Worm (Caenorhabditis elegans) whole organism, L2 larva: ENCODE measurements around the gene zig-2.

Source experiments
- C34F6.9 ChIP-seq: fragments of 150-350 bp; optimal IDR thresholded peaks from 2 replicates; lab custom pipeline; 2014; ENCODE audit warnings: missing biosample characterization, missing genetic modification characterization
- F13H6.1 ChIP-seq: sonication (generic microtip); optimal IDR thresholded peaks from 2 replicates; lab custom pipeline; 2016; ENCODE audit warnings: missing genetic modification characterization, missing compliant biosample characterization
- R02D3.7 ChIP-seq: fragments of 150-350 bp; optimal IDR thresholded peaks from 2 replicates; lab custom pipeline; 2014; ENCODE audit warnings: missing biosample characterization, missing genetic modification characterization
- Y55F3AM.14 ChIP-seq: fragments of 200-800 bp; sonication (Bioruptor generic); optimal IDR thresholded peaks from 2 replicates; lab custom pipeline; 2018; ENCODE audit warnings: mild to moderate bottlenecking, missing genetic modification characterization, missing compliant biosample characterization
- ZK546.5 ChIP-seq: sonication (generic microtip); optimal IDR thresholded peaks from 2 replicates; lab custom pipeline; 2017; ENCODE audit warnings: missing biosample characterization, missing genetic modification characterization
- alr-1 ChIP-seq: fragments of 150-350 bp; optimal IDR thresholded peaks from 2 replicates; lab custom pipeline; 2014; ENCODE audit warnings: missing biosample characterization, missing genetic modification characterization
- aly-2 ChIP-seq: fragments of 150-350 bp; optimal IDR thresholded peaks from 2 replicates; lab custom pipeline; 2014; ENCODE audit warnings: missing biosample characterization, missing genetic modification characterization
- ama-1 ChIP-seq: fragments of 150-350 bp; optimal IDR thresholded peaks from 2 replicates; lab custom pipeline; 2018; ENCODE audit warnings: inconsistent platforms
- blmp-1 ChIP-seq: sonication (generic microtip); optimal IDR thresholded peaks from 2 replicates; lab custom pipeline; 2017; ENCODE audit warnings: missing genetic modification characterization, mild to moderate bottlenecking, missing compliant biosample characterization, antibody characterized with exemption, moderate library complexity; ENCODE audit not compliant: insufficient read depth
- ceh-16 ChIP-seq: fragments of 150-350 bp; optimal IDR thresholded peaks from 2 replicates; lab custom pipeline; 2014; ENCODE audit warnings: missing biosample characterization, missing genetic modification characterization
- ceh-82 ChIP-seq: fragments of 150-350 bp; optimal IDR thresholded peaks from 2 replicates; lab custom pipeline; 2014; ENCODE audit warnings: missing biosample characterization, missing genetic modification characterization
- crh-2 ChIP-seq: sonication (generic microtip); optimal IDR thresholded peaks from 2 replicates; lab custom pipeline; 2017; ENCODE audit warnings: missing biosample characterization, missing genetic modification characterization
- dmd-4 ChIP-seq: sonication (generic microtip); optimal IDR thresholded peaks from 2 replicates; lab custom pipeline; 2017; ENCODE audit warnings: missing biosample characterization, missing genetic modification characterization
- egl-27 ChIP-seq: sonication (generic microtip); optimal IDR thresholded peaks from 3 replicates; lab custom pipeline; 2017; ENCODE audit warnings: missing biosample characterization, missing genetic modification reagents, missing genetic modification characterization
- elt-1 ChIP-seq: fragments of 150-350 bp; optimal IDR thresholded peaks from 2 replicates; lab custom pipeline; 2014; ENCODE audit warnings: missing biosample characterization, missing genetic modification characterization
- elt-3 ChIP-seq: sonication (generic microtip); optimal IDR thresholded peaks from 2 replicates; lab custom pipeline; 2017; ENCODE audit warnings: missing biosample characterization, missing genetic modification characterization
- fos-1 ChIP-seq: fragments of 150-350 bp; optimal IDR thresholded peaks from 2 replicates; lab custom pipeline; 2014; ENCODE audit warnings: missing biosample characterization, missing genetic modification characterization
- gmeb-1 ChIP-seq: fragments of 150-350 bp; optimal IDR thresholded peaks from 2 replicates; lab custom pipeline; 2014; ENCODE audit warnings: missing biosample characterization, missing genetic modification characterization
- lin-11 ChIP-seq: fragments of 150-350 bp; sonication (generic microtip); optimal IDR thresholded peaks from 2 replicates; lab custom pipeline; 2014; ENCODE audit warnings: missing biosample characterization, missing genetic modification characterization, inconsistent platforms, mixed read lengths
- lin-13 ChIP-seq: fragments of 150-350 bp; optimal IDR thresholded peaks from 2 replicates; lab custom pipeline; 2014; ENCODE audit warnings: missing biosample characterization, missing genetic modification reagents, missing genetic modification characterization
- lin-39 ChIP-seq: fragments of 150-350 bp; optimal IDR thresholded peaks from 2 replicates; lab custom pipeline; 2014; ENCODE audit warnings: missing biosample characterization, missing genetic modification reagents, missing genetic modification characterization
- lsy-2 ChIP-seq, 2 experiments: fragments of 150-350 bp in 1 of 2; sonication (generic microtip) in 1 of 2; optimal IDR thresholded peaks; 2 replicates each; lab custom pipeline; 2014 to 2017; ENCODE audit warnings: missing biosample characterization in 2 of 2, missing genetic modification characterization in 2 of 2
- mab-5 ChIP-seq: fragments of 150-350 bp; optimal IDR thresholded peaks from 2 replicates; lab custom pipeline; 2014; ENCODE audit warnings: missing biosample characterization, missing genetic modification characterization
- mbf-1 ChIP-seq: sonication (generic microtip); optimal IDR thresholded peaks from 2 replicates; lab custom pipeline; 2017; ENCODE audit warnings: missing biosample characterization, missing genetic modification characterization
- mdl-1 ChIP-seq, 2 experiments: fragments of 150-350 bp in 1 of 2; sonication (generic microtip) in 1 of 2; optimal IDR thresholded peaks; 2 replicates each; lab custom pipeline; 2017; ENCODE audit warnings: missing biosample characterization in 2 of 2, missing genetic modification characterization in 2 of 2
- nhr-10 ChIP-seq: sonication (generic microtip); optimal IDR thresholded peaks from 2 replicates; lab custom pipeline; 2017; ENCODE audit warnings: missing biosample characterization, missing genetic modification characterization
- nhr-11 ChIP-seq: fragments of 150-350 bp; optimal IDR thresholded peaks from 2 replicates; lab custom pipeline; 2014; ENCODE audit warnings: missing biosample characterization, missing genetic modification characterization
- nhr-12 ChIP-seq: fragments of 150-350 bp; optimal IDR thresholded peaks from 2 replicates; lab custom pipeline; 2014; ENCODE audit warnings: missing biosample characterization, missing genetic modification characterization
- nhr-129 ChIP-seq: fragments of 150-350 bp; optimal IDR thresholded peaks from 2 replicates; lab custom pipeline; 2014; ENCODE audit warnings: missing biosample characterization, missing genetic modification characterization
- nhr-21 ChIP-seq: fragments of 150-350 bp; optimal IDR thresholded peaks from 2 replicates; lab custom pipeline; 2014; ENCODE audit warnings: missing biosample characterization, missing genetic modification characterization
- nhr-23 ChIP-seq: fragments of 150-350 bp; optimal IDR thresholded peaks from 2 replicates; lab custom pipeline; 2014; ENCODE audit warnings: missing biosample characterization, missing genetic modification reagents, missing genetic modification characterization
- nhr-237 ChIP-seq: fragments of 150-350 bp; optimal IDR thresholded peaks from 2 replicates; lab custom pipeline; 2014; ENCODE audit warnings: missing biosample characterization, missing genetic modification characterization
- nhr-25 ChIP-seq: fragments of 150-350 bp; sonication (generic microtip); optimal IDR thresholded peaks from 3 replicates; lab custom pipeline; 2014; ENCODE audit warnings: missing biosample characterization, missing genetic modification characterization
- nhr-6 ChIP-seq: fragments of 150-350 bp; optimal IDR thresholded peaks from 2 replicates; lab custom pipeline; 2014; ENCODE audit warnings: missing biosample characterization, missing genetic modification characterization
- nhr-77 ChIP-seq: fragments of 150-350 bp; optimal IDR thresholded peaks from 2 replicates; lab custom pipeline; 2014; ENCODE audit warnings: missing biosample characterization, missing genetic modification characterization
- peb-1 ChIP-seq: fragments of 150-350 bp; optimal IDR thresholded peaks from 2 replicates; lab custom pipeline; 2014; ENCODE audit warnings: missing biosample characterization, missing genetic modification characterization
- sem-4 ChIP-seq: fragments of 150-350 bp; optimal IDR thresholded peaks from 2 replicates; lab custom pipeline; 2014; ENCODE audit warnings: missing biosample characterization, missing genetic modification reagents, missing genetic modification characterization
- skn-1 ChIP-seq: sonication (generic microtip); optimal IDR thresholded peaks from 2 replicates; lab custom pipeline; 2017; ENCODE audit warnings: missing biosample characterization, missing genetic modification characterization
- sma-3 ChIP-seq: sonication (generic microtip); optimal IDR thresholded peaks from 2 replicates; lab custom pipeline; 2016; ENCODE audit warnings: missing genetic modification reagents, missing genetic modification characterization, missing compliant biosample characterization
- sma-9 ChIP-seq, 2 experiments: fragments of 150-350 bp in 1 of 2; sonication (generic microtip) in 1 of 2; optimal IDR thresholded peaks; 2 replicates each; lab custom pipeline; 2014 to 2016; ENCODE audit warnings: missing genetic modification characterization in 2 of 2, mild to moderate bottlenecking in 1 of 2, missing biosample characterization in 1 of 2, missing compliant biosample characterization in 1 of 2, missing genetic modification reagents in 1 of 2, moderate library complexity in 1 of 2
- snpc-4 ChIP-seq: fragments of 150-350 bp; optimal IDR thresholded peaks from 2 replicates; lab custom pipeline; 2014; ENCODE audit warnings: missing biosample characterization, missing genetic modification characterization
- unc-39 ChIP-seq: fragments of 150-350 bp; optimal IDR thresholded peaks from 2 replicates; lab custom pipeline; 2014; ENCODE audit warnings: missing biosample characterization, missing genetic modification characterization
- unc-55 ChIP-seq: fragments of 150-350 bp; sonication (generic microtip); optimal IDR thresholded peaks from 3 replicates; lab custom pipeline; 2014; ENCODE audit warnings: missing biosample characterization, missing genetic modification reagents, missing genetic modification characterization
- unc-62 ChIP-seq: fragments of 150-350 bp; optimal IDR thresholded peaks from 2 replicates; lab custom pipeline; 2014; ENCODE audit warnings: missing biosample characterization, missing genetic modification reagents, missing genetic modification characterization
- zag-1 ChIP-seq: fragments of 150-350 bp; optimal IDR thresholded peaks from 2 replicates; lab custom pipeline; 2014; ENCODE audit warnings: missing biosample characterization, missing genetic modification characterization
- ztf-1 ChIP-seq: fragments of 200-800 bp; sonication (Bioruptor generic); conservative IDR thresholded peaks from 2 replicates; pipeline ENCODE4 v1.3.6; 2022; ENCODE audit warnings: missing genetic modification characterization, missing compliant biosample characterization
- ztf-11 ChIP-seq: sonication (generic microtip); optimal IDR thresholded peaks from 2 replicates; lab custom pipeline; 2017; ENCODE audit warnings: missing biosample characterization, missing genetic modification characterization
- ztf-4 ChIP-seq: fragments of 150-350 bp; optimal IDR thresholded peaks from 2 replicates; lab custom pipeline; 2014; ENCODE audit warnings: missing biosample characterization, missing genetic modification characterization

zig-2 gene

ce11 chrX:12364804-12365203 is 23.6 kb upstream of the zig-2 start, which contains the start of gene F19H6.5:
F19H6.5 (minus strand) TSS chrX:12364904.
- TF ChIP-seq sma-9 (GFP tag; optimal IDR thresholded peaks at IDR 0.05; lab: Kevin White, UChicago), result no peak
- no peak for TF ChIP-seq sma-9 (tag; optimal IDR thresholded peaks at IDR 0.05; lab: Kevin White, UChicago)
- no peak for TF ChIP-seq alr-1
- no peak for TF ChIP-seq lin-39 (tag; lab: Kevin White, UChicago)
- TF ChIP-seq peb-1 (tag; lab: Kevin White, UChicago), result no peak

DNA sequence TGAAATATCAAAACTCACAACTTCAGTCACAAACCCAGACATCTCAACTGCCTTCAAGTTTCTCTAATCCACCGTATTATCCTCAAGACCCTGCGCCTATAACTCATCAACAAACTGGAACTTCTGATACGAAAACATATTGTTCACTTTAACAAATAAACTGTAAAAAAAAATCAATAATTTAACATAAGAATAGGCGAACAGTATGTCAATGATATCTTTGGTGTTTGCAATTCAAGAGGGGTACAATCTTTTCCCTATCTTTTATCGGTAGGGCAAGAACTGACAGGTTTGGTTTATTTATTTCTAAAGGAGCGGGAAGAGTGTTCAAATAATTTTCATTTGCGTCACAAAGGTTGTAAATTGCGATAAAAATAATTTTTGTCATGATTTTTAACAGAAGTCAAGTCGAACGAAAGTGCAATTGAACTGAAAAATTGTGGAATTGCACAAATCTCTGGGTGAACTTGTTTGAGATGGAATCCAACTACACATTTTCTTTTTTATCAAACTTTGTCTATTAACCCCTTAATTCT is 21.8 kb upstream of the zig-2 start:
- peak; percentile 91 for TF ChIP-seq blmp-1 (tag; lab: Kevin White, UChicago)
- TF ChIP-seq skn-1 (tag; lab: Kevin White, UChicago), result peak; percentile 99
- TF ChIP-seq ztf-1, result peak; percentile 86; the same call in 1 of the 2 replicates
- peak; percentile 63 for TF ChIP-seq ZK546.5 (tag; lab: Kevin White, UChicago)
- peak; percentile 98 for TF ChIP-seq sma-3
- peak; percentile 78 for TF ChIP-seq Y55F3AM.14 (GFP tag; lab: Kevin White, UChicago)
- peak; percentile 87 for TF ChIP-seq snpc-4 (tag; lab: Kevin White, UChicago)
- TF ChIP-seq nhr-12 (tag; lab: Kevin White, UChicago), result peak; percentile 40
- peak; percentile 97 for TF ChIP-seq mab-5
- peak; percentile 99 for TF ChIP-seq C34F6.9 (tag; lab: Kevin White, UChicago)
- peak; percentile 54 for TF ChIP-seq ceh-16
- TF ChIP-seq elt-1 (tag; lab: Kevin White, UChicago), result no peak
- TF ChIP-seq gmeb-1 (tag; lab: Kevin White, UChicago), result peak; percentile 95
- peak; percentile 94 to 97 for TF ChIP-seq lsy-2 (tag; optimal IDR thresholded peaks at IDR 0.05; lab: Kevin White, UChicago)
- TF ChIP-seq nhr-6, result peak; percentile 99
- peak; percentile 98 for TF ChIP-seq egl-27 (tag; lab: Kevin White, UChicago)
- TF ChIP-seq unc-39 (tag; lab: Kevin White, UChicago), result no peak
- peak; percentile 99 for TF ChIP-seq nhr-129 (tag; lab: Kevin White, UChicago)
- peak; percentile 69 to 91 for TF ChIP-seq mdl-1 (tag; optimal IDR thresholded peaks at IDR 0.05; lab: Kevin White, UChicago)
- peak; percentile 73 for TF ChIP-seq ztf-11 (tag; lab: Kevin White, UChicago)
- peak; percentile 83 for TF ChIP-seq dmd-4 (tag; lab: Kevin White, UChicago)
- TF ChIP-seq unc-62, result peak; percentile 87
- TF ChIP-seq aly-2, result peak; percentile 90
- TF ChIP-seq zag-1 (tag; lab: Kevin White, UChicago), result peak; percentile 92
- no peak for TF ChIP-seq ama-1 (lab: Kevin White, UChicago)
- TF ChIP-seq ceh-82, result peak; percentile 89
- peak; percentile 98 for TF ChIP-seq sma-9 (GFP tag; optimal IDR thresholded peaks at IDR 0.05; lab: Kevin White, UChicago)
- TF ChIP-seq sma-9 (tag; optimal IDR thresholded peaks at IDR 0.05; lab: Kevin White, UChicago), result no peak
- peak; percentile 97 for TF ChIP-seq F13H6.1 (tag; lab: Kevin White, UChicago)
- TF ChIP-seq unc-55 (GFP tag; lab: Kevin White, UChicago), result peak; percentile 99
- TF ChIP-seq nhr-23 (tag; lab: Kevin White, UChicago), result no peak
- peak; percentile 99 for TF ChIP-seq nhr-77
- peak; percentile 97 for TF ChIP-seq nhr-10 (tag; lab: Kevin White, UChicago)
- peak; percentile 99 for TF ChIP-seq fos-1 (tag; lab: Kevin White, UChicago)
- TF ChIP-seq lin-13, result peak; percentile 98
- peak; percentile 98 for TF ChIP-seq nhr-25
- no peak for TF ChIP-seq peb-1 (tag; lab: Kevin White, UChicago)
- TF ChIP-seq lin-39 (tag; lab: Kevin White, UChicago), result peak; percentile 84
- TF ChIP-seq elt-3 (tag; lab: Kevin White, UChicago), result no peak
- peak; percentile 96 for TF ChIP-seq nhr-237 (tag; lab: Kevin White, UChicago)
- TF ChIP-seq R02D3.7, result peak; percentile 75
- TF ChIP-seq lin-11 (tag; lab: Kevin White, UChicago), result peak; percentile 76
- TF ChIP-seq ztf-4 (tag; lab: Kevin White, UChicago), result peak; percentile 97
- no peak for TF ChIP-seq alr-1
- TF ChIP-seq nhr-21, result peak; percentile 99
- TF ChIP-seq sem-4 (tag; lab: Kevin White, UChicago), result peak; percentile 98
- TF ChIP-seq nhr-11 (tag; lab: Kevin White, UChicago), result peak; percentile 81
- peak; percentile 76 for TF ChIP-seq mbf-1 (tag; lab: Kevin White, UChicago)
- peak; percentile 99 for TF ChIP-seq crh-2 (tag; lab: Kevin White, UChicago)
